Fruit fly (Drosophila melanogaster) Kc167 (cell line): Measurements from ENCODE around the gene Jhbp13.

Experiments
- Myc ChIP-seq: fragments of >200 bp; optimal IDR thresholded peaks from 2 replicates; lab custom pipeline; 2017; ENCODE audit warnings: missing external identifiers
- Sin3A ChIP-seq: fragments of >200 bp; optimal IDR thresholded peaks from 2 replicates; lab custom pipeline; 2018; ENCODE audit warnings: missing external identifiers
- h ChIP-seq: fragments of >200 bp; optimal IDR thresholded peaks from 3 replicates; lab custom pipeline; 2018; ENCODE audit warnings: missing external identifiers
- insv ChIP-seq: fragments of >200 bp; optimal IDR thresholded peaks from 3 replicates; lab custom pipeline; 2018; ENCODE audit warnings: missing external identifiers
- psq ChIP-seq: fragments of >200 bp; optimal IDR thresholded peaks from 2 replicates; lab custom pipeline; 2017; ENCODE audit warnings: missing external identifiers
- ttk ChIP-seq: sonication (Bioruptor generic); optimal IDR thresholded peaks from 2 replicates; lab custom pipeline; 2017; ENCODE audit warnings: missing external identifiers

Gene Jhbp13

dm6 chr2L:13239689-13240088 lies at the start of gene Jhbp13:
Gene Jhbp13, plus strand, starts transcription at chr2L:13239989.
- TF ChIP-seq Myc (lab: Kevin White, UChicago) (no peak), psq (lab: Kevin White, UChicago) (no peak), h (lab: Kevin White, UChicago) (no peak), Sin3A (lab: Kevin White, UChicago) (no peak), insv (lab: Kevin White, UChicago) (no peak), ttk (lab: Kevin White, UChicago) (no peak)

dm6 chr2L:13190534-13190933 lies 49.3 kb upstream of the Jhbp13 start:
- no peak for TF ChIP-seq Sin3A (lab: Kevin White, UChicago)
- no peak for TF ChIP-seq Myc (lab: Kevin White, UChicago)
- TF ChIP-seq insv (lab: Kevin White, UChicago), result no peak
- TF ChIP-seq psq (lab: Kevin White, UChicago), result no peak

DNA sequence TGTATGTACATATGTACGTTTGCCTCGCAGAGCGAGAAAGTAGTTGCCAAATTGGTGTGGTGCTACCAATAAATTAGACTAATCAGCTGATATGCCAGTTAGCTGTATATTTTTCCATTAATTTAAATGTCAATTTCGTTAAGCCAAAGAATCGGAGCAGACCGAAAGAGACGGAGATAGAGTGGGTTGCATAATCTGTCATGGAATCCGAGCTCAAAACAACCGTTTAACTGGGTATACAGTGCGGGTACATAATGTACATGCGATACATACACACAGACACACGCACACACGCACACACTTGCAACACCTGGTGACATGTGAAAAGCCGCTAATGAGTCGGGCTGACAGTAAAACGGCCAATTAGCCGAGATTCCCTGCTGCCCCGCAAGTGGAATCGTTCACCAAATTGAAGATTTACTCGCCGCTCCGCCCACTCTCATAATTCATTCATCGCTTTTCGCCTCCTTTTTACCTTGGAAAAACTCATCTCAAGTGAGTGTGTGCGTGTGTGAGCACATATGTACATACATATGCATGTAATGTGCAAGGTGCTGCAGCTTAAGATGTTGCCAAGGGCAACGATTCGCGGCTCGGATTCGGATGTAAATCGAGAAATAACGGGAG lies 48.6 kb upstream of the Jhbp13 start:
- TF ChIP-seq ttk (lab: Kevin White, UChicago) (no peak), Myc (lab: Kevin White, UChicago) (no peak), psq (lab: Kevin White, UChicago) (no peak), h (lab: Kevin White, UChicago) (no peak), Sin3A (lab: Kevin White, UChicago) (no peak), insv (lab: Kevin White, UChicago) (no peak)

- TF ChIP-seq ttk (lab: Kevin White, UChicago) (no peak), insv (lab: Kevin White, UChicago) (no peak), Sin3A (lab: Kevin White, UChicago) (no peak), h (lab: Kevin White, UChicago) (no peak), psq (lab: Kevin White, UChicago) (no peak), Myc (lab: Kevin White, UChicago) (no peak)
Observed at dm6 chr2L:13191894-13192293, 47.9 kb upstream of the Jhbp13 start, which contains the start of the genes CG16974 and Edem2. Gene CG16974, minus strand, starts transcription at chr2L:13191979. Gene Edem2, plus strand, starts transcription at chr2L:13192201.

DNA sequence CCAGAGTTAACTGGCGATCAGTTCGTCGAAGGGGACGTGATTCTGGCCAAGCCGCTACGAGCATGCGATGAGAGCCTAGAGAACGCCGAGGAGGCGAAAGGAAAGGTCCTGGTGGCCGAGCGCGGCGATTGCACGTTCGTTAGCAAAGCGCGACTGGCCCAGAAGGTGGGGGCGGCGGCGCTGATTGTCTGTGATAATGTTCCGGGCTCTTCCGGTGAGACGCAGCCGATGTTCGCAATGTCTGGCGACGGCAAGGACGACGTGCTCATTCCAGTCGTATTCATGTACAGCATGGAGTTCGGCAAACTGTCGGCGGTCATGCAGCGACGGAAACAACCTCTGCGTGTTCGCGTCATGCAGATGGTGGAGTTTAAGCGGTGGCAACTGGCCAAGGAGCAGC lies 44.0 kb upstream of the Jhbp13 start:
- TF ChIP-seq ttk (lab: Kevin White, UChicago), result no peak
- no peak for TF ChIP-seq insv (lab: Kevin White, UChicago)
- TF ChIP-seq Sin3A (lab: Kevin White, UChicago), result no peak
- TF ChIP-seq h (lab: Kevin White, UChicago), result no peak
- TF ChIP-seq Myc (lab: Kevin White, UChicago), result no peak
- TF ChIP-seq psq (lab: Kevin White, UChicago), result no peak

dm6 chr2L:13202960-13203436 lies 36.8 kb upstream of the Jhbp13 start, which contains the start of gene CG16972:
Gene CG16972, minus strand, starts transcription at chr2L:13203295.
- TF ChIP-seq Myc (lab: Kevin White, UChicago), result no peak
- TF ChIP-seq ttk (lab: Kevin White, UChicago), result no peak
- TF ChIP-seq h (lab: Kevin White, UChicago), result no peak
- no peak for TF ChIP-seq insv (lab: Kevin White, UChicago)
- TF ChIP-seq psq (lab: Kevin White, UChicago), result no peak
- no peak for TF ChIP-seq Sin3A (lab: Kevin White, UChicago)

- TF ChIP-seq Sin3A (lab: Kevin White, UChicago) (no peak), insv (lab: Kevin White, UChicago) (no peak), Myc (lab: Kevin White, UChicago) (no peak), psq (lab: Kevin White, UChicago) (no peak), ttk (lab: Kevin White, UChicago) (no peak), h (lab: Kevin White, UChicago) (no peak)
Observed at dm6 chr2L:13203437-13204137, 36.2 kb upstream of the Jhbp13 start, which contains the start of gene Pect. Gene Pect, plus strand, starts transcription at chr2L:13203762.

- TF ChIP-seq psq (lab: Kevin White, UChicago) (no peak), Myc (lab: Kevin White, UChicago) (no peak), ttk (lab: Kevin White, UChicago) (no peak), Sin3A (lab: Kevin White, UChicago) (no peak), h (lab: Kevin White, UChicago) (no peak), insv (lab: Kevin White, UChicago) (no peak)
Observed at dm6 chr2L:13204151-13204550, 35.6 kb upstream of the Jhbp13 start.

dm6 chr2L:13205256-13205655 lies 34.5 kb upstream of the Jhbp13 start:
- TF ChIP-seq insv (lab: Kevin White, UChicago) (no peak), psq (lab: Kevin White, UChicago) (no peak), Sin3A (lab: Kevin White, UChicago) (no peak)

DNA sequence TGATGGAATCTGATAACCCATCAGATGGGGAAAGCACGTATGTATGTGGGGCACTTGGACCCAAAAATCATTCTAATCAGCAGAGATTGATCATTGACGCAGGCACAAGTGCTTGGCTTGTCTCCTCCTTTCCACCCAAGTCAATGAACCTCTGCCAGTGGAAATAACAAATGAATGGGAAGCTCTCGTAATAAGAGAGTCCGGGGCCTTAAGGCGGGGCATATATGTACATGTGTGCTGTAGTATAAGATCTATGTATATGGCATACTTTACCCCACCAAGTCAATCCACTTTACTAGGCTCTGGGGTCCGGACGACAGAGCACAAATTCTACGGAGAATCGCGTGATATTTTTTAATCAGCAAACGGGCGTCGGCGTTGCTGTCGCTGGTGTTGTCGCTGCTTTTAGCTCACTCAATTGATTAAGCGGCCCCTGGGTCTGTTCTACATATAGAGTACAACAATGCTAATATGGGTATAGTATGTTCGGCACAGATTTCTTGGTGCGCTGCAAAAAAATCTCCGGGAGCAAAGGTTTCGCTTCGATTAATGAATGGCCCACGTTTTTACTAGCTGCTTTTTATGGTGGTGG lies 33.6 kb upstream of the Jhbp13 start:
- TF ChIP-seq Sin3A (lab: Kevin White, UChicago), result no peak
- TF ChIP-seq psq (lab: Kevin White, UChicago), result no peak
- TF ChIP-seq Myc (lab: Kevin White, UChicago), result no peak
- TF ChIP-seq h (lab: Kevin White, UChicago), result no peak
- TF ChIP-seq insv (lab: Kevin White, UChicago), result no peak
- no peak for TF ChIP-seq ttk (lab: Kevin White, UChicago)
